Fruit fly (Drosophila melanogaster) whole organism, wandering third instar larva: ENCODE data around the gene nudC.

ENCODE experiments used
- Abd-B ChIP-seq: fragments of >200 bp; optimal IDR thresholded peaks from 2 replicates; lab custom pipeline; 2017; ENCODE audit warnings: missing biosample characterization, missing genetic modification characterization
- CG32264 ChIP-seq: fragments of 200-800 bp; sonication (Bioruptor generic); optimal IDR thresholded peaks from 2 replicates; lab custom pipeline; 2016; ENCODE audit warnings: missing biosample characterization, missing genetic modification characterization
- CG9705 ChIP-seq: fragments of 200-800 bp; sonication (Bioruptor generic); optimal IDR thresholded peaks from 2 replicates; lab custom pipeline; 2018; ENCODE audit warnings: missing biosample characterization, mild to moderate bottlenecking, missing genetic modification characterization
- CrebA ChIP-seq: fragments of 200-800 bp; sonication (Bioruptor generic); optimal IDR thresholded peaks from 2 replicates; lab custom pipeline; 2016; ENCODE audit warnings: missing biosample characterization, mild to moderate bottlenecking, missing genetic modification characterization, borderline replicate concordance
- Dfd ChIP-seq: fragments of >200 bp; optimal IDR thresholded peaks from 2 replicates; lab custom pipeline; 2017; ENCODE audit warnings: missing biosample characterization, missing genetic modification characterization
- Dif ChIP-seq: fragments of 200-275, 200-300 bp; sonication (Bioruptor generic); optimal IDR thresholded peaks from 2 replicates; lab custom pipeline; 2018; ENCODE audit warnings: missing biosample characterization, missing genetic modification characterization; ENCODE audit not compliant: partially characterized antibody
- GATAd ChIP-seq: sonication (Bioruptor generic); optimal IDR thresholded peaks from 2 replicates; lab custom pipeline; 2016; ENCODE audit warnings: missing biosample characterization, missing genetic modification characterization
- HLH106 ChIP-seq: fragments of 200-800 bp; optimal IDR thresholded peaks from 3 replicates; lab custom pipeline; 2019; ENCODE audit warnings: missing biosample characterization, mild to moderate bottlenecking, missing genetic modification characterization, moderate library complexity
- Hnf4 ChIP-seq: fragments of 200-800 bp; sonication (Bioruptor generic); optimal IDR thresholded peaks from 2 replicates; lab custom pipeline; 2016; ENCODE audit warnings: missing biosample characterization, mild to moderate bottlenecking, missing genetic modification characterization
- Hr78 ChIP-seq: fragments of >200 bp; optimal IDR thresholded peaks from 2 replicates; lab custom pipeline; 2017; ENCODE audit warnings: missing biosample characterization, missing genetic modification characterization
- Hr83 ChIP-seq: fragments of 200-300 bp; sonication (Bioruptor generic); optimal IDR thresholded peaks from 2 replicates; lab custom pipeline; 2016; ENCODE audit warnings: missing biosample characterization, mild to moderate bottlenecking, missing genetic modification characterization, moderate library complexity; ENCODE audit not compliant: poor library complexity, severe bottlenecking
- Jra ChIP-seq: sonication (Bioruptor generic); optimal IDR thresholded peaks from 2 replicates; lab custom pipeline; 2016; ENCODE audit warnings: missing biosample characterization, missing genetic modification characterization
- Mio ChIP-seq: sonication (Bioruptor generic); optimal IDR thresholded peaks from 2 replicates; lab custom pipeline; 2016; ENCODE audit warnings: missing biosample characterization, missing genetic modification characterization
- Myc ChIP-seq: fragments of >200 bp; optimal IDR thresholded peaks from 2 replicates; lab custom pipeline; 2017
- N ChIP-seq: fragments of >200 bp; optimal IDR thresholded peaks from 2 replicates; lab custom pipeline; 2018; ENCODE audit warnings: missing biosample characterization, missing external identifiers, missing genetic modification characterization
- OdsH ChIP-seq: fragments of 200-800 bp; sonication (Bioruptor generic); optimal IDR thresholded peaks from 2 replicates; lab custom pipeline; 2016; ENCODE audit warnings: missing biosample characterization, mild to moderate bottlenecking, missing genetic modification characterization
- Rel ChIP-seq, 2 experiments: fragments of 200-800 bp; sonication (Bioruptor generic) in 1 of 2; optimal IDR thresholded peaks; 2 replicates in 1 of 2; 3 replicates in 1 of 2; lab custom pipeline; 2016 to 2019; ENCODE audit warnings: mild to moderate bottlenecking in 2 of 2, missing biosample characterization in 2 of 2, missing genetic modification characterization in 2 of 2, moderate library complexity in 1 of 2
- Sp1 ChIP-seq: fragments of 200-800 bp; sonication (Bioruptor generic); optimal IDR thresholded peaks from 3 replicates; lab custom pipeline; 2019; ENCODE audit warnings: missing biosample characterization, mild to moderate bottlenecking, missing genetic modification characterization, moderate library complexity
- Vsx2 ChIP-seq: fragments of 200-300, 225-300 bp; sonication (Bioruptor generic); optimal IDR thresholded peaks from 2 replicates; lab custom pipeline; 2018; ENCODE audit warnings: missing biosample characterization, missing genetic modification characterization; ENCODE audit not compliant: partially characterized antibody
- br ChIP-seq: fragments of 200-800 bp; sonication (Bioruptor generic); optimal IDR thresholded peaks from 2 replicates; lab custom pipeline; 2016; ENCODE audit warnings: missing biosample characterization, missing genetic modification characterization
- brk ChIP-seq: fragments of 200-800 bp; sonication (Bioruptor generic); optimal IDR thresholded peaks from 2 replicates; lab custom pipeline; 2016; ENCODE audit warnings: missing biosample characterization, mild to moderate bottlenecking, missing genetic modification characterization
- dl ChIP-seq, 2 experiments: fragments of 175-275, 200-275 bp in 1 of 2; fragments of 200-275 bp in 1 of 2; sonication (Bioruptor generic); optimal IDR thresholded peaks; lab custom pipeline; 2018; ENCODE audit warnings: mild to moderate bottlenecking in 2 of 2, missing biosample characterization in 2 of 2, missing genetic modification characterization in 2 of 2, moderate library complexity in 2 of 2; ENCODE audit not compliant: partially characterized antibody in 2 of 2, insufficient read depth in 1 of 2
- dmrt93B ChIP-seq: fragments of 200-800 bp; sonication (Bioruptor generic); optimal IDR thresholded peaks from 2 replicates; lab custom pipeline; 2018; ENCODE audit warnings: missing biosample characterization, mild to moderate bottlenecking, missing genetic modification characterization
- dsf ChIP-seq: sonication (Bioruptor generic); optimal IDR thresholded peaks from 2 replicates; lab custom pipeline; 2016; ENCODE audit warnings: missing biosample characterization, missing genetic modification characterization, borderline replicate concordance
- ey ChIP-seq: fragments of 200-800 bp; sonication (Bioruptor generic); optimal IDR thresholded peaks from 2 replicates; lab custom pipeline; 2016; ENCODE audit warnings: missing biosample characterization, missing genetic modification characterization
- foxo ChIP-seq, 2 experiments: fragments of 200-800 bp; sonication (Bioruptor generic); optimal IDR thresholded peaks; 2 replicates in 1 of 2; 3 replicates in 1 of 2; lab custom pipeline; 2016 to 2017; ENCODE audit warnings: missing biosample characterization in 2 of 2, missing genetic modification characterization in 2 of 2
- fru ChIP-seq: fragments of 200-800 bp; sonication (Bioruptor generic); optimal IDR thresholded peaks from 3 replicates; lab custom pipeline; 2016; ENCODE audit warnings: missing biosample characterization, mild to moderate bottlenecking, missing genetic modification characterization
- h ChIP-seq: fragments of 200-800 bp; sonication (Bioruptor generic); optimal IDR thresholded peaks from 3 replicates; lab custom pipeline; 2016; ENCODE audit warnings: missing biosample characterization, mild to moderate bottlenecking, missing genetic modification characterization
- jim ChIP-seq: fragments of 175-275, 200-325 bp; sonication (Bioruptor generic); optimal IDR thresholded peaks from 2 replicates; lab custom pipeline; 2016; ENCODE audit warnings: missing biosample characterization, mild to moderate bottlenecking, missing genetic modification characterization
- lola ChIP-seq: fragments of >200 bp; optimal IDR thresholded peaks from 2 replicates; lab custom pipeline; 2017; ENCODE audit warnings: missing biosample characterization, missing genetic modification characterization
- pan ChIP-seq: fragments of >200 bp; optimal IDR thresholded peaks from 2 replicates; lab custom pipeline; 2017
- psq ChIP-seq: fragments of 200-800 bp; sonication (Bioruptor generic); optimal IDR thresholded peaks from 3 replicates; lab custom pipeline; 2017; ENCODE audit warnings: missing biosample characterization, mild to moderate bottlenecking, missing genetic modification characterization, moderate library complexity
- rgr ChIP-seq: fragments of 200-800 bp; sonication (Bioruptor generic); optimal IDR thresholded peaks from 3 replicates; lab custom pipeline; 2016; ENCODE audit warnings: missing biosample characterization, mild to moderate bottlenecking, missing genetic modification characterization
- sage ChIP-seq: fragments of 200-800 bp; sonication (Bioruptor generic); optimal IDR thresholded peaks from 2 replicates; lab custom pipeline; 2016; ENCODE audit warnings: missing biosample characterization, mild to moderate bottlenecking, missing genetic modification characterization
- sv ChIP-seq: fragments of 200-800 bp; sonication (Bioruptor generic); optimal IDR thresholded peaks from 3 replicates; lab custom pipeline; 2016; ENCODE audit warnings: missing biosample characterization, missing genetic modification characterization
- tai ChIP-seq: sonication (Bioruptor generic); optimal IDR thresholded peaks from 2 replicates; lab custom pipeline; 2016; ENCODE audit warnings: missing biosample characterization, missing genetic modification characterization
- usp ChIP-seq: fragments of >200 bp; optimal IDR thresholded peaks from 2 replicates; lab custom pipeline; 2017; ENCODE audit warnings: missing biosample characterization, missing genetic modification characterization
- woc ChIP-seq: sonication (Bioruptor generic); optimal IDR thresholded peaks from 2 replicates; lab custom pipeline; 2016; ENCODE audit warnings: missing biosample characterization, mild to moderate bottlenecking, missing genetic modification characterization

Gene nudC

DNA sequence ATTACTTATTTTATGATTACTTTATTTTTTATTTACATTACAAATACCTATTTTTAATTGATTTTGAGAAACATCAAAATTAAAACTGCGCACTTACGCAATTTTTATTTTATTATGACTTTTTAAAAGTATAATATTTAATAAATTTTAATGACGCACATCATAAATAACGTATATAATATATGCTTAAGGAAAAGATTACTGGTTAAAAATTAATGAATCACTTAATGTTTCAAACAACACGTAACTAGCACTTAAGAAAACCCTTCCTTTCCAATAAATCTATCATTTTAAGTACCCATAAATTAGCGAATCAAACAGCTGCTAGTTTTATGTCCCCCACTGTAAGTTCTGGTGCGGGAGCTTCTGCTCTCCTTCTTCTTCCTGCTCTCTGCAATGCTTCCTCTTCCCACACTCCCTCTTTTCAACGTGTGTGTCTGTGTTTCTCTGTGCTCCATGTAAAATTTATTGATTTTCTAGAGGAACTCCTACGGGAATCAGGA, 2.1 kb downstream of the nudC start:
- TF ChIP-seq foxo (GFP tag; optimal IDR thresholded peaks at IDR 0.05; lab: Kevin White, UChicago) (peak in 1 of 2 experiments; percentile 81), dl (GFP tag; optimal IDR thresholded peaks at IDR 0.05; lab: Kevin White, UChicago; ENCODE audit: insufficient read depth in 1 of 2, partially characterized antibody in 2 of 2) (no peak), dsf (GFP tag; lab: Kevin White, UChicago) (no peak), rgr (peak; percentile 66), fru (GFP tag; lab: Kevin White, UChicago) (peak; percentile 45), brk (GFP tag; lab: Kevin White, UChicago) (peak; percentile 22), Vsx2 (no peak), tai (no peak), Hr83 (peak; percentile 6), CrebA (GFP tag; lab: Kevin White, UChicago) (no peak), lola (no peak), usp (no peak), Mio (GFP tag; lab: Kevin White, UChicago) (no peak), GATAd (no peak), Sp1 (GFP tag; lab: Kevin White, UChicago) (peak; percentile 86), Hnf4 (GFP tag; lab: Kevin White, UChicago) (peak; percentile 19), CG32264 (GFP tag; lab: Kevin White, UChicago) (no peak), Abd-B (no peak), Dif (GFP tag; lab: Kevin White, UChicago) (no peak), Myc (no peak), psq (GFP tag; lab: Kevin White, UChicago) (peak; percentile 73), dmrt93B (GFP tag; lab: Kevin White, UChicago) (peak; percentile 76), h (GFP tag; lab: Kevin White, UChicago) (peak; percentile 50), jim (no peak), ey (GFP tag; lab: Kevin White, UChicago) (peak; percentile 27), HLH106 (peak; percentile 80), pan (no peak), br (GFP tag; lab: Kevin White, UChicago) (peak; percentile 31), N (GFP tag; lab: Kevin White, UChicago) (no peak), Dfd (GFP tag; lab: Kevin White, UChicago) (peak; percentile 47), CG9705 (GFP tag; lab: Kevin White, UChicago) (no peak), Rel (GFP tag; optimal IDR thresholded peaks at IDR 0.05; lab: Kevin White, UChicago) (no peak), Rel (tag; optimal IDR thresholded peaks at IDR 0.05; lab: Kevin White, UChicago) (peak; percentile 21), OdsH (GFP tag; lab: Kevin White, UChicago) (peak; percentile 56), sage (GFP tag; lab: Kevin White, UChicago) (no peak), sv (GFP tag; lab: Kevin White, UChicago) (no peak), woc (GFP tag; lab: Kevin White, UChicago) (peak; percentile 17), Hr78 (GFP tag; lab: Kevin White, UChicago) (no peak), Jra (GFP tag; lab: Kevin White, UChicago) (no peak)

DNA sequence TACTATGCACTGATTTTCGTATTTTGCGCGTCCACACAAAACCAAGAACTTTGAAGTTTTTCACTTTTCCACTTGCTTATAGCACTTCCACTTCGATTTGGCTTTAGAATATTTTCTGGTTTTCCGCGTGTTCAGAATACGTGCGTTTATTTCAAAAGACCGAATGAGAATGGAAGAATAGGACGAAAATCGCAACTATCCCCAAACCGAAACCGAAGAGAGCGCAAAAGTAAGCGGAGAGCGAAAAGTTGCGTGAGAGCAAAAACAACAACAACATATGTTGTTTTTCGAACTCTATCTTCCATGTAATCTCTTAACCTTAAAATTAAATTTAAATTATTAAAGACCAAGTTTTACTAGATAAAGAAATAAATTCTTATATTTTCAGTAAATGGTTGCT, 2.8 kb downstream of the nudC start, which contains the start of gene CG9674:
TSS of gene CG9674 (minus strand) at position 174 of the 400 bp plus-strand sequence.
- TF ChIP-seq lola (no peak), CG9705 (GFP tag; lab: Kevin White, UChicago) (no peak), Mio (GFP tag; lab: Kevin White, UChicago) (no peak), rgr (no peak), Hr83 (no peak), Hr78 (GFP tag; lab: Kevin White, UChicago) (no peak), OdsH (GFP tag; lab: Kevin White, UChicago) (no peak), pan (no peak), Dif (GFP tag; lab: Kevin White, UChicago) (no peak), sage (GFP tag; lab: Kevin White, UChicago) (no peak), dsf (GFP tag; lab: Kevin White, UChicago) (no peak), foxo (GFP tag; optimal IDR thresholded peaks at IDR 0.05; lab: Kevin White, UChicago) (no peak), CrebA (GFP tag; lab: Kevin White, UChicago) (no peak), dl (GFP tag; optimal IDR thresholded peaks at IDR 0.05; lab: Kevin White, UChicago; ENCODE audit: insufficient read depth in 1 of 2, partially characterized antibody in 2 of 2) (no peak), usp (no peak)
- TF ChIP-seq, all 38 proteins: peak for 0
